Worm (Caenorhabditis elegans) whole organism, L1 larva: ENCODE results near the gene oac-14.

Experiments used
- aly-2 ChIP-seq: fragments of 150-350 bp; optimal IDR thresholded peaks from 2 replicates; lab custom pipeline; 2014; ENCODE audit warnings: missing biosample characterization, missing genetic modification characterization
- dpl-1 ChIP-seq, 3 experiments: fragments of 150-350 bp in 2 of 3; sonication (generic microtip) in 1 of 3; optimal IDR thresholded peaks; 2 replicates each; lab custom pipeline; 2014 to 2017; ENCODE audit warnings: missing biosample characterization in 3 of 3, missing genetic modification characterization in 3 of 3, missing genetic modification reagents in 3 of 3
- fkh-10 ChIP-seq: sonication (generic microtip); optimal IDR thresholded peaks from 2 replicates; lab custom pipeline; 2017; ENCODE audit warnings: missing biosample characterization, missing genetic modification reagents, missing genetic modification characterization
- fos-1 ChIP-seq: fragments of 150-350 bp; optimal IDR thresholded peaks from 2 replicates; lab custom pipeline; 2014; ENCODE audit warnings: missing biosample characterization, missing genetic modification characterization
- lin-13 ChIP-seq: fragments of 150-350 bp; optimal IDR thresholded peaks from 2 replicates; lab custom pipeline; 2014; ENCODE audit warnings: missing biosample characterization, missing genetic modification reagents, missing genetic modification characterization
- lin-15B ChIP-seq: fragments of 150-350 bp; sonication (generic microtip); optimal IDR thresholded peaks from 3 replicates; lab custom pipeline; 2014; ENCODE audit warnings: missing biosample characterization, missing genetic modification characterization
- lsy-2 ChIP-seq, 2 experiments: fragments of 150-350 bp; optimal IDR thresholded peaks; 2 replicates each; lab custom pipeline; 2014; ENCODE audit warnings: missing biosample characterization in 2 of 2, missing genetic modification characterization in 2 of 2
- nhr-11 ChIP-seq: fragments of 150-350 bp; optimal IDR thresholded peaks from 2 replicates; lab custom pipeline; 2014; ENCODE audit warnings: missing biosample characterization, missing genetic modification characterization
- nhr-76 ChIP-seq: sonication (generic microtip); optimal IDR thresholded peaks from 2 replicates; lab custom pipeline; 2017; ENCODE audit warnings: missing biosample characterization, missing genetic modification characterization
- nhr-90 ChIP-seq: sonication (generic microtip); optimal IDR thresholded peaks from 2 replicates; lab custom pipeline; 2016; ENCODE audit warnings: mild to moderate bottlenecking, missing genetic modification characterization, missing compliant biosample characterization; ENCODE audit not compliant: poor library complexity
- pqm-1 ChIP-seq: sonication (generic microtip); optimal IDR thresholded peaks from 3 replicates; lab custom pipeline; 2017; ENCODE audit warnings: missing biosample characterization, missing genetic modification characterization
- tbx-2 ChIP-seq: sonication (generic microtip); optimal IDR thresholded peaks from 2 replicates; lab custom pipeline; 2016; ENCODE audit warnings: missing genetic modification characterization, missing compliant biosample characterization
- unc-62 ChIP-seq: fragments of 150-350 bp; optimal IDR thresholded peaks from 2 replicates; lab custom pipeline; 2014; ENCODE audit warnings: missing biosample characterization, missing genetic modification reagents, missing genetic modification characterization
- unc-98 ChIP-seq: fragments of 200-800 bp; sonication (Bioruptor generic); IDR thresholded peaks from 2 replicates; pipeline ENCODE4 v1.3.6; 2022; ENCODE audit warnings: missing genetic modification characterization, missing compliant biosample characterization

DNA sequence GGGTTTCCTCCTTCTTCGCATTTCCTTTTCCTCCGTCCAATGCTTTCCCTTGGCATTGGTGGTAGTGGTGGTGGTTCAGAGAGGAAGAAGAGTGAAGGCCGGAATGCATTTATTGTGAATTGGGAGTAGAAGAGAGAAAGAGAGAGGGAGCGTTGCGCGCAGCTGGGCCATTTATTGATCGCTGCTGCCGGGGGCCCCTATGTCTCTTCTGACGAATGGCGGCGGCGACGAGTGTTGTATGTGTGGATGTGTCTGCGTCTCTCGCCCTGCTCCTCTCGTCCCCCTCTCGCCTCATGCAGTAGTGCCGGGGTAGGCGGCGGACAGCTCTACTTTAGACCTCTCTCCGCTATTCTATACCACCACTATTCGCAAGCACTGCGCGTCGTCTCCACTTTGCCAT, 4.8 kb upstream of the oac-14 start, which contains the start of gene unc-115:
- TF ChIP-seq lsy-2 (tag; optimal IDR thresholded peaks at IDR 0.05; lab: Kevin White, UChicago) (peak; percentile 59 to 73), fkh-10 (GFP tag; lab: Kevin White, UChicago) (peak; percentile 76), fos-1 (tag; lab: Kevin White, UChicago) (peak; percentile 62), nhr-11 (tag; lab: Kevin White, UChicago) (no peak), lin-13 (GFP tag; lab: Kevin White, UChicago) (peak; percentile 15), nhr-90 (tag; lab: Kevin White, UChicago) (peak; percentile 70), dpl-1 (GFP tag; optimal IDR thresholded peaks at IDR 0.05; lab: Kevin White, UChicago) (peak in 1 of 3 experiments; percentile 42), lin-15B (tag; lab: Kevin White, UChicago) (no peak), unc-98 (no peak), tbx-2 (tag; lab: Kevin White, UChicago) (peak; percentile 86), nhr-76 (no peak), aly-2 (tag; lab: Kevin White, UChicago) (peak; percentile 11), pqm-1 (tag; lab: Kevin White, UChicago) (no peak), unc-62 (GFP tag; lab: Kevin White, UChicago) (no peak)
